Fruit fly (Drosophila melanogaster) whole organism, embryonic: ENCODE data around the gene CG2767.
A peak's percentile ranks its signal among the peaks of the same experiment; 100 is the strongest.

Experiments used
- Adf1 ChIP-seq: fragments of 200-800 bp; sonication (Bioruptor generic); IDR thresholded peaks from 2 replicates; pipeline ENCODE4 v1.3.6; 2022; ENCODE audit warnings: missing biosample characterization, missing genetic modification characterization
- B-H2 ChIP-seq: fragments of 200-800 bp; sonication (Bioruptor generic); optimal IDR thresholded peaks from 2 replicates; lab custom pipeline; 2018; ENCODE audit warnings: missing biosample characterization, mild to moderate bottlenecking, missing genetic modification characterization
- CG12659 ChIP-seq: fragments of 200-800 bp; sonication (Bioruptor generic); optimal IDR thresholded peaks from 3 replicates; lab custom pipeline; 2017; ENCODE audit warnings: mild to moderate bottlenecking, missing biosample characterization, missing genetic modification reagents, missing genetic modification characterization
- CG13624 ChIP-seq: fragments of 200-800 bp; sonication (Bioruptor generic); optimal IDR thresholded peaks from 2 replicates; lab custom pipeline; 2016; ENCODE audit warnings: missing biosample characterization, missing genetic modification characterization
- CG13775 ChIP-seq: fragments of 200-800 bp; sonication (Bioruptor generic); optimal IDR thresholded peaks from 3 replicates; lab custom pipeline; 2017; ENCODE audit warnings: missing biosample characterization, mild to moderate bottlenecking, missing genetic modification characterization
- CG1603 ChIP-seq: fragments of 200-800 bp; sonication (Bioruptor generic); optimal IDR thresholded peaks from 2 replicates; lab custom pipeline; 2019; ENCODE audit warnings: missing biosample characterization, mild to moderate bottlenecking, missing genetic modification characterization, moderate library complexity
- CG1647 ChIP-seq: fragments of 200-800 bp; sonication (Bioruptor generic); optimal IDR thresholded peaks from 3 replicates; lab custom pipeline; 2016; ENCODE audit warnings: missing biosample characterization, missing genetic modification characterization
- CG16813 ChIP-seq: fragments of 200-800 bp; sonication (Bioruptor generic); IDR thresholded peaks from 3 replicates; pipeline ENCODE4 v1.3.6; 2022; ENCODE audit warnings: missing biosample characterization, missing genetic modification characterization; ENCODE audit not compliant: partially characterized antibody
- CG17186 ChIP-seq: fragments of 200-800 bp; sonication (Bioruptor generic); optimal IDR thresholded peaks from 3 replicates; lab custom pipeline; 2017; ENCODE audit warnings: missing biosample characterization, missing genetic modification reagents, missing genetic modification characterization
- CG17359 ChIP-seq: fragments of 200-800 bp; sonication (Bioruptor generic); optimal IDR thresholded peaks from 3 replicates; lab custom pipeline; 2018; ENCODE audit warnings: missing biosample characterization, mild to moderate bottlenecking, missing genetic modification characterization, moderate library complexity
- CG1832 ChIP-seq: fragments of 200-800 bp; sonication (Bioruptor generic); optimal IDR thresholded peaks from 2 replicates; lab custom pipeline; 2017; ENCODE audit warnings: missing biosample characterization, mild to moderate bottlenecking, missing genetic modification characterization, inconsistent platforms
- CG3163 ChIP-seq: fragments of 200-800 bp; sonication (Bioruptor generic); optimal IDR thresholded peaks from 3 replicates; lab custom pipeline; 2016; ENCODE audit warnings: missing biosample characterization, missing genetic modification characterization
- CG34422 ChIP-seq: fragments of 200-800 bp; sonication (Bioruptor generic); IDR thresholded peaks from 3 replicates; pipeline ENCODE4 v1.3.6; 2022; ENCODE audit warnings: missing biosample characterization, missing genetic modification characterization
- CG4617 ChIP-seq: fragments of 200-800 bp; sonication (Bioruptor generic); optimal IDR thresholded peaks from 3 replicates; lab custom pipeline; 2016; ENCODE audit warnings: missing biosample characterization, missing genetic modification characterization, borderline replicate concordance
- CG5180 ChIP-seq: fragments of 200-800 bp; sonication (Bioruptor generic); optimal IDR thresholded peaks from 3 replicates; lab custom pipeline; 2017; ENCODE audit warnings: missing biosample characterization, missing genetic modification characterization, mild to moderate bottlenecking, moderate library complexity, missing genetic modification reagents
- CG6689 ChIP-seq: fragments of 200-800 bp; sonication (Bioruptor generic); IDR thresholded peaks from 2 replicates; pipeline ENCODE4 v1.3.6; 2022; ENCODE audit warnings: missing biosample characterization, missing genetic modification characterization
- CG6765 ChIP-seq: fragments of 200-800 bp; sonication (Bioruptor generic); optimal IDR thresholded peaks from 3 replicates; lab custom pipeline; 2017; ENCODE audit warnings: missing biosample characterization, mild to moderate bottlenecking, missing genetic modification characterization
- CG6854 ChIP-seq: fragments of 200-800 bp; sonication (Bioruptor generic); optimal IDR thresholded peaks from 3 replicates; lab custom pipeline; 2017; ENCODE audit warnings: missing biosample characterization, mild to moderate bottlenecking, missing genetic modification characterization
- CG8944 ChIP-seq: fragments of 200-800 bp; sonication (Bioruptor generic); optimal IDR thresholded peaks from 3 replicates; lab custom pipeline; 2016; ENCODE audit warnings: missing biosample characterization, missing genetic modification characterization
- CG9876 ChIP-seq: fragments of 200-800 bp; sonication (Bioruptor generic); optimal IDR thresholded peaks from 2 replicates; lab custom pipeline; 2016; ENCODE audit warnings: missing biosample characterization, missing genetic modification characterization
- D19A ChIP-seq: fragments of 200-800 bp; optimal IDR thresholded peaks from 3 replicates; lab custom pipeline; 2019; ENCODE audit warnings: missing biosample characterization, mild to moderate bottlenecking, missing genetic modification characterization, moderate library complexity
- Deaf1 ChIP-seq: fragments of 200-800 bp; optimal IDR thresholded peaks from 3 replicates; lab custom pipeline; 2019; ENCODE audit warnings: missing biosample characterization, mild to moderate bottlenecking, missing genetic modification characterization, moderate library complexity
- Elba2 ChIP-seq: fragments of 200-800 bp; sonication (Bioruptor generic); optimal IDR thresholded peaks from 3 replicates; lab custom pipeline; 2016; ENCODE audit warnings: missing biosample characterization, missing genetic modification characterization
- Ets97D ChIP-seq: fragments of 200-800 bp; sonication (Bioruptor generic); optimal IDR thresholded peaks from 3 replicates; lab custom pipeline; 2016; ENCODE audit warnings: missing biosample characterization, missing genetic modification characterization
- HLHmδ ChIP-seq: fragments of 200-800 bp; sonication (Bioruptor generic); optimal IDR thresholded peaks from 2 replicates; lab custom pipeline; 2018; ENCODE audit warnings: missing biosample characterization, mild to moderate bottlenecking, missing genetic modification characterization, moderate library complexity
- Myb ChIP-seq: fragments of 200-800 bp; sonication (Bioruptor generic); optimal IDR thresholded peaks from 2 replicates; lab custom pipeline; 2016; ENCODE audit warnings: missing biosample characterization, missing genetic modification characterization
- NfI ChIP-seq: fragments of 200-800 bp; sonication (Bioruptor generic); optimal IDR thresholded peaks from 3 replicates; lab custom pipeline; 2018; ENCODE audit warnings: missing biosample characterization, mild to moderate bottlenecking, missing genetic modification characterization, moderate library complexity
- Side ChIP-seq: fragments of 200-800 bp; sonication (Bioruptor generic); optimal IDR thresholded peaks from 2 replicates; lab custom pipeline; 2016; ENCODE audit warnings: missing biosample characterization, missing genetic modification characterization
- Spps ChIP-seq: fragments of 200-800 bp; sonication (Bioruptor generic); optimal IDR thresholded peaks from 2 replicates; lab custom pipeline; 2018; ENCODE audit warnings: missing biosample characterization, mild to moderate bottlenecking, missing genetic modification characterization
- amos ChIP-seq: fragments of 200-800 bp; sonication (Bioruptor generic); IDR thresholded peaks from 2 replicates; pipeline ENCODE4 v1.3.6; 2022; ENCODE audit warnings: missing biosample characterization, missing genetic modification characterization; ENCODE audit not compliant: partially characterized antibody
- ato ChIP-seq: fragments of 200-800 bp; sonication (Bioruptor generic); IDR thresholded peaks from 2 replicates; pipeline ENCODE4 v1.3.6; 2022; ENCODE audit warnings: missing biosample characterization, missing genetic modification characterization; ENCODE audit not compliant: partially characterized antibody
- bbx ChIP-seq: fragments of 200-800 bp; sonication (Bioruptor generic); IDR thresholded peaks from 2 replicates; pipeline ENCODE4 v1.3.6; 2022; ENCODE audit warnings: missing biosample characterization, missing genetic modification characterization; ENCODE audit not compliant: partially characterized antibody
- bigmax ChIP-seq: fragments of 200-800 bp; sonication (Bioruptor generic); optimal IDR thresholded peaks from 2 replicates; lab custom pipeline; 2018; ENCODE audit warnings: missing biosample characterization, mild to moderate bottlenecking, missing genetic modification characterization
- br ChIP-seq: fragments of >200 bp; optimal IDR thresholded peaks from 2 replicates; lab custom pipeline; 2017
- crp ChIP-seq, 2 experiments: fragments of 200-800 bp; sonication (Bioruptor generic); optimal IDR thresholded peaks; 2 replicates in 1 of 2; 3 replicates in 1 of 2; lab custom pipeline; 2017; ENCODE audit warnings: missing biosample characterization in 2 of 2, missing genetic modification characterization in 2 of 2, mild to moderate bottlenecking in 1 of 2, moderate library complexity in 1 of 2
- jigr1 ChIP-seq: fragments of 200-800 bp; sonication (Bioruptor generic); IDR thresholded peaks from 3 replicates; pipeline ENCODE4 v1.3.6; 2022; ENCODE audit warnings: missing biosample characterization, missing genetic modification characterization
- jing ChIP-seq: fragments of 200-800 bp; sonication (Bioruptor generic); optimal IDR thresholded peaks from 2 replicates; lab custom pipeline; 2018; ENCODE audit warnings: missing biosample characterization, mild to moderate bottlenecking, missing genetic modification characterization
- lmd ChIP-seq: fragments of 200-800 bp; sonication (Bioruptor generic); IDR thresholded peaks from 2 replicates; pipeline ENCODE4 v1.3.6; 2022; ENCODE audit warnings: missing biosample characterization, missing genetic modification characterization
- nmo ChIP-seq: fragments of 200-800 bp; sonication (Bioruptor generic); optimal IDR thresholded peaks from 2 replicates; lab custom pipeline; 2018; ENCODE audit warnings: missing biosample characterization, mild to moderate bottlenecking, missing genetic modification characterization, moderate library complexity
- odd ChIP-seq: fragments of 200-800 bp; sonication (Bioruptor generic); optimal IDR thresholded peaks from 2 replicates; lab custom pipeline; 2017; ENCODE audit warnings: missing biosample characterization, mild to moderate bottlenecking, missing genetic modification characterization
- pb ChIP-seq: fragments of 200-800 bp; sonication (Bioruptor generic); optimal IDR thresholded peaks from 3 replicates; lab custom pipeline; 2016; ENCODE audit warnings: missing biosample characterization, missing genetic modification characterization
- phol ChIP-seq: fragments of 200-800 bp; sonication (Bioruptor generic); optimal IDR thresholded peaks from 3 replicates; lab custom pipeline; 2018; ENCODE audit warnings: missing biosample characterization, mild to moderate bottlenecking, missing genetic modification characterization, moderate library complexity
- pnt ChIP-seq: fragments of 200-800 bp; sonication (Bioruptor generic); optimal IDR thresholded peaks from 3 replicates; lab custom pipeline; 2016; ENCODE audit warnings: missing biosample characterization, missing genetic modification characterization
- sc ChIP-seq, 3 experiments: fragments of >200 bp in 2 of 3; fragments of 200-800 bp in 1 of 3; sonication (Bioruptor generic) in 1 of 3; optimal IDR thresholded peaks; 2 replicates in 2 of 3; 3 replicates in 1 of 3; lab custom pipeline; 2017; ENCODE audit warnings: mild to moderate bottlenecking in 1 of 3, missing biosample characterization in 1 of 3, missing genetic modification characterization in 1 of 3, missing genetic modification reagents in 1 of 3
- sens-2 ChIP-seq: fragments of 200-800 bp; sonication (Bioruptor generic); IDR thresholded peaks from 2 replicates; pipeline ENCODE4 v1.3.6; 2022; ENCODE audit warnings: missing biosample characterization, missing genetic modification characterization
- stwl ChIP-seq: fragments of 200-800 bp; sonication (Bioruptor generic); optimal IDR thresholded peaks from 3 replicates; lab custom pipeline; 2018; ENCODE audit warnings: missing biosample characterization, mild to moderate bottlenecking, missing genetic modification characterization, moderate library complexity
- tll ChIP-seq, 2 experiments: fragments of 200-800 bp in 1 of 2; fragments of >200 bp in 1 of 2; sonication (Bioruptor generic) in 1 of 2; optimal IDR thresholded peaks; 2 replicates each; lab custom pipeline; 2017 to 2019; ENCODE audit warnings: missing biosample characterization in 2 of 2, missing genetic modification characterization in 2 of 2, mild to moderate bottlenecking in 1 of 2, moderate library complexity in 1 of 2

The CG2767 gene

DNA sequence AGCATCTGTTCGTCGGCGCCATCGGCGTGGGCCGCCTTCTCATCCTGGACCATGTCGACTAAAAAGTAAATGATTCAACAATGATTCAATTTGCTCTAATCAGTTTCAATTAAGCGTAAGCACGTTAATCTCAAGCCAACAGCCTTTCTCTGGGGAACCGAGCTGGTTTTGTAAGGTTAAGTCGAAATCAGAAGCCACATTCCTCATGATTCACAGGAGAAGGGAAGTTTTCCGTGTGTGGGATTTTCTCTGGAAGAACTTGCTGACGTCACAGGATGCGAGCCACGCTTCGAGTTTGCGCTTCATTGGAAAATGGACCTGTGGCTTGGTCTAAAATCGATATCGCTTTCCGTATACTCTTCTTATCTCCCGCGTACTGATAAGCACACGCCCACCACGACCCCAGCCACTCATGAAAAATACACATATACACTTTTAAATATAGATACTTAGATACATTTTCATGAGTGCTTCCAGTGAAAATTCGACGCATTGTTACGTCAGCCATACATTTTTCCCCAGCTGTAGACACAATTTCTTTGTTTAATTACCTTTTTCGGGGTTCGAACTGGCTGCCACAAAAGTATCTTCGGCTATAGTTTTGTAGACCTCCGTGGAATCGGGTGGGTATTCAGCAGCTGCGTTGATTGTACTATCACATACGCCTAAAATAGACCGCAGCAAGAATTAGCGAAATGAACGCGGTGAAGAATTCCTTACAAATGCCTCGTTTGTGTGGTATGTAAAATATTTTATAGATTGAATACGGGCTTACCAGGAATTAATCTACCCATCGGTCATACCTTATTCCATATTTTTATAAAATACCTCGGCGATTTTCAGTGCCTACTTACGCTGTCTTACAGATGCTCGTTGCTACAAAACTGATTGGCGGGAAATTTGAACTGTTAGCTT, 30.6 kb downstream of the CG2767 start (continued):
- TF ChIP-seq CG1647 (GFP tag; lab: Kevin White, UChicago): no peak
- peak; percentile 42; the same call in 1 of the 2 replicates for TF ChIP-seq amos
- no peak for TF ChIP-seq CG17359
- TF ChIP-seq phol (tag; lab: Kevin White, UChicago): peak; percentile 52
- TF ChIP-seq CG6765 (GFP tag; lab: Kevin White, UChicago): no peak
- no peak for TF ChIP-seq sc (optimal IDR thresholded peaks at IDR 0.05; lab: Kevin White, UChicago)
- no peak for TF ChIP-seq sc (GFP tag; optimal IDR thresholded peaks at IDR 0.05; lab: Kevin White, UChicago)
- peak; percentile 1 for TF ChIP-seq CG6854 (GFP tag; lab: Kevin White, UChicago)
- TF ChIP-seq CG3163 (GFP tag; lab: Kevin White, UChicago): no peak
- TF ChIP-seq nmo (GFP tag; lab: Kevin White, UChicago): peak; percentile 55
- peak; percentile 4 for TF ChIP-seq odd (GFP tag; lab: Kevin White, UChicago)
- TF ChIP-seq CG12659 (GFP tag; lab: Kevin White, UChicago): peak; percentile 84
- peak; percentile 91 for TF ChIP-seq bigmax
- TF ChIP-seq CG9876: no peak
- TF ChIP-seq jigr1 (GFP tag; lab: Robert Waterston, UW): no peak
- peak; percentile 71 for TF ChIP-seq stwl (tag; lab: Kevin White, UChicago)
- peak; percentile 59; the same call in 1 of the 3 replicates for TF ChIP-seq CG34422 (GFP tag; lab: Robert Waterston, UW)
- TF ChIP-seq ato: peak; percentile 34; the same call in 1 of the 2 replicates
- TF ChIP-seq CG17186: peak; percentile 39
- TF ChIP-seq CG6689: no peak
- peak; percentile 3 for TF ChIP-seq pb (GFP tag; lab: Kevin White, UChicago)
- no peak for TF ChIP-seq HLHmδ (GFP tag; lab: Kevin White, UChicago)
- TF ChIP-seq CG5180: no peak
- peak; percentile 2 for TF ChIP-seq Side (GFP tag; lab: Kevin White, UChicago)
- peak in 1 of 2 experiments; percentile 10 for TF ChIP-seq crp (GFP tag; optimal IDR thresholded peaks at IDR 0.05; lab: Kevin White, UChicago)
- no peak for TF ChIP-seq CG16813 (GFP tag; lab: Robert Waterston, UW)
- TF ChIP-seq bbx (GFP tag; lab: Robert Waterston, UW): no peak; the same call in 1 of the 2 replicates
- peak; percentile 67 for TF ChIP-seq B-H2
- TF ChIP-seq D19A (tag; lab: Kevin White, UChicago): peak; percentile 85
- TF ChIP-seq sens-2 (GFP tag; lab: Robert Waterston, UW): no peak
- peak; percentile 16 for TF ChIP-seq pnt (GFP tag; lab: Kevin White, UChicago)
- no peak for TF ChIP-seq CG8944
- TF ChIP-seq CG1603 (tag; lab: Kevin White, UChicago): peak; percentile 90
- TF ChIP-seq CG13624: peak; percentile 9
- no peak for TF ChIP-seq Elba2 (GFP tag; lab: Kevin White, UChicago)
- TF ChIP-seq Spps (tag; lab: Kevin White, UChicago): peak; percentile 44
- no peak for TF ChIP-seq jing
- 0 out of 2 replicates have a peak, but pooled peaks have one; percentile 6 for TF ChIP-seq lmd (GFP tag; lab: Robert Waterston, UW)
- peak; percentile 54 for TF ChIP-seq Myb (GFP tag; lab: Kevin White, UChicago)
- peak; percentile 45; the same call in 1 of the 2 replicates for TF ChIP-seq Adf1
- TF ChIP-seq NfI: peak; percentile 27
- no peak for TF ChIP-seq CG13775 (GFP tag; lab: Kevin White, UChicago)
- TF ChIP-seq tll (GFP tag; optimal IDR thresholded peaks at IDR 0.05; lab: Kevin White, UChicago): no peak
- TF ChIP-seq Deaf1: peak; percentile 50
- TF ChIP-seq CG1832 (GFP tag; lab: Kevin White, UChicago): no peak
- TF ChIP-seq br (lab: Kevin White, UChicago): no peak
- TF ChIP-seq CG4617 (GFP tag; lab: Kevin White, UChicago): peak; percentile 41
- TF ChIP-seq Ets97D: peak; percentile 43
